Worm (Caenorhabditis elegans) whole organism, early embryonic: Measurements from ENCODE around the gene fbxb-54.

Experiments used
- ama-1 ChIP-seq: fragments of 150-350 bp; optimal IDR thresholded peaks from 2 replicates; lab custom pipeline; 2014
- ceh-36 ChIP-seq: sonication (generic microtip); optimal IDR thresholded peaks from 2 replicates; lab custom pipeline; 2016; ENCODE audit warnings: missing genetic modification characterization, inconsistent platforms, missing compliant biosample characterization
- flt-1 ChIP-seq: fragments of 200-800 bp; sonication (Bioruptor generic); IDR thresholded peaks from 2 replicates; pipeline ENCODE4 v1.3.6; 2022; ENCODE audit warnings: missing genetic modification characterization, missing compliant biosample characterization
- hmbx-1 ChIP-seq: sonication (generic microtip); optimal IDR thresholded peaks from 2 replicates; lab custom pipeline; 2016; ENCODE audit warnings: mild to moderate bottlenecking, missing genetic modification characterization, missing compliant biosample characterization
- tbx-37 ChIP-seq: fragments of 200-800 bp; sonication (Bioruptor generic); conservative IDR thresholded peaks from 2 replicates; pipeline ENCODE4 v1.3.6; 2022; ENCODE audit warnings: missing genetic modification reagents, missing genetic modification characterization, missing compliant biosample characterization

DNA sequence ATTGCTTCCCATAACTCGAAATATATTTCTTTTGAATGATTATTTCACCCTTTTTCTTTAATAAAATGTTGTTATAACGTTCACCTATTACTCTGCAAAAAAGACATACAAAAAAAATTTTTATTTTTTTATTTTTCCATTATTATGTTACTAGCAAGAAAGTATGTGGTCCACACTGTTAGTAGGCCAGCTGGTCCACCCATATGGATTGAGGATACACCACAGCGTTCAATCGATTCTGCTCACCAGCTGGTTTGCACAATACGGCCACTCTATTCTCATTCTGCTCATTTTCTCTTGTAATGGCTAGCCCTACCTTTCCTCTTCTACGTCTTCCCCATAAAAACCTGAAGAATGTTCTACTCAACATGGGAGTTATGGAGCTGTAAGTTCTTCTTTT, 17.5 kb downstream of the fbxb-54 start, which contains the start of gene fbxb-44:
- TF ChIP-seq ama-1 (lab: Kevin White, UChicago) (no peak), tbx-37 (GFP tag; lab: Robert Waterston, UW) (no peak), ceh-36 (tag; lab: Kevin White, UChicago) (no peak), hmbx-1 (tag; lab: Kevin White, UChicago) (no peak), flt-1 (GFP tag; lab: Robert Waterston, UW) (no peak)
